Worm (Caenorhabditis elegans) whole organism, midembryonic: ENCODE measurements around the gene C35B1.3.

ENCODE experiments used
- T22C8.4 ChIP-seq: fragments of 200-800 bp; sonication (Bioruptor generic); IDR thresholded peaks from 2 replicates; pipeline ENCODE4 v1.3.6; 2022; ENCODE audit warnings: missing genetic modification characterization, missing compliant biosample characterization
- cog-1 ChIP-seq: sonication (generic microtip); optimal IDR thresholded peaks from 2 replicates; lab custom pipeline; 2016; ENCODE audit warnings: missing genetic modification characterization, missing compliant biosample characterization
- flt-1 ChIP-seq: fragments of 200-800 bp; sonication (Bioruptor generic); IDR thresholded peaks from 2 replicates; pipeline ENCODE4 v1.3.6; 2022; ENCODE audit warnings: missing genetic modification characterization, missing compliant biosample characterization
- klf-2 ChIP-seq: fragments of 200-800 bp; sonication (Bioruptor generic); conservative IDR thresholded peaks from 2 replicates; pipeline ENCODE4 v1.3.6; 2022; ENCODE audit warnings: missing genetic modification reagents, missing genetic modification characterization, missing compliant biosample characterization
- med-1 ChIP-seq: sonication (generic microtip); optimal IDR thresholded peaks from 2 replicates; lab custom pipeline; 2017; ENCODE audit warnings: missing genetic modification characterization, mild to moderate bottlenecking, missing compliant biosample characterization, antibody characterized with exemption, missing genetic modification reagents; ENCODE audit not compliant: insufficient read depth
- ref-1 ChIP-seq: fragments of 200-800 bp; sonication (Bioruptor generic); conservative IDR thresholded peaks from 2 replicates; pipeline ENCODE4 v1.3.6; 2022; ENCODE audit warnings: missing genetic modification reagents, missing genetic modification characterization, missing compliant biosample characterization
- tab-1 ChIP-seq: fragments of 200-800 bp; sonication (Bioruptor generic); IDR thresholded peaks from 2 replicates; pipeline ENCODE4 v1.3.6; 2022; ENCODE audit warnings: missing genetic modification characterization, missing compliant biosample characterization
- ztf-23 ChIP-seq: fragments of 200-800 bp; sonication (Bioruptor generic); IDR thresholded peaks from 2 replicates; pipeline ENCODE4 v1.3.6; 2022; ENCODE audit warnings: missing genetic modification reagents, missing genetic modification characterization, missing compliant biosample characterization
- ztf-29 ChIP-seq: fragments of 200-800 bp; sonication (Bioruptor generic); IDR thresholded peaks from 2 replicates; pipeline ENCODE4 v1.3.6; 2022; ENCODE audit warnings: missing genetic modification reagents, missing genetic modification characterization, missing compliant biosample characterization

The C35B1.3 gene

ce11 chrIV:4094364-4094763 lies 13.4 kb downstream of the C35B1.3 start:
- TF ChIP-seq cog-1 (tag; lab: Kevin White, UChicago) (no peak), med-1 (GFP tag; lab: Kevin White, UChicago) (no peak), ref-1 (no peak)

ce11 chrIV:4096940-4097339 lies 16.0 kb downstream of the C35B1.3 start:
- TF ChIP-seq ref-1 (no peak), med-1 (GFP tag; lab: Kevin White, UChicago) (no peak), cog-1 (tag; lab: Kevin White, UChicago) (no peak)

- TF ChIP-seq T22C8.4 (GFP tag; lab: Robert Waterston, UW) = no peak
- TF ChIP-seq ztf-29 = no peak
- TF ChIP-seq klf-2 (GFP tag; lab: Robert Waterston, UW) = no peak
- no peak for TF ChIP-seq tab-1 (GFP tag; lab: Robert Waterston, UW)
- no peak for TF ChIP-seq med-1 (GFP tag; lab: Kevin White, UChicago)
- TF ChIP-seq ztf-23 (GFP tag; lab: Robert Waterston, UW) = no peak
- TF ChIP-seq flt-1 (GFP tag; lab: Robert Waterston, UW) = no peak
- TF ChIP-seq cog-1 (tag; lab: Kevin White, UChicago) = no peak
Observed at ce11 chrIV:4099773-4100172, 18.8 kb downstream of the C35B1.3 start.

- TF ChIP-seq ztf-29 (no peak), ref-1 (no peak), klf-2 (GFP tag; lab: Robert Waterston, UW) (no peak)
Observed at ce11 chrIV:4102720-4103119, 21.8 kb downstream of the C35B1.3 start, which contains the start of gene ubc-1. TSS of gene ubc-1 (plus strand) at chrIV:4103020.

ce11 chrIV:4108767-4109166 lies 27.8 kb downstream of the C35B1.3 start, which contains the start of gene C35B1.7:
TSS of gene C35B1.7 (plus strand) at chrIV:4109067.
- no peak for TF ChIP-seq med-1 (GFP tag; lab: Kevin White, UChicago)
- TF ChIP-seq T22C8.4 (GFP tag; lab: Robert Waterston, UW) = no peak
- TF ChIP-seq tab-1 (GFP tag; lab: Robert Waterston, UW) = no peak
- TF ChIP-seq ztf-23 (GFP tag; lab: Robert Waterston, UW) = no peak
- no peak for TF ChIP-seq cog-1 (tag; lab: Kevin White, UChicago)
- TF ChIP-seq flt-1 (GFP tag; lab: Robert Waterston, UW) = no peak
- no peak for TF ChIP-seq klf-2 (GFP tag; lab: Robert Waterston, UW)
- no peak for TF ChIP-seq ref-1
- TF ChIP-seq ztf-29 = no peak

- no peak for TF ChIP-seq ztf-23 (GFP tag; lab: Robert Waterston, UW)
- no peak for TF ChIP-seq med-1 (GFP tag; lab: Kevin White, UChicago)
- no peak for TF ChIP-seq flt-1 (GFP tag; lab: Robert Waterston, UW)
- TF ChIP-seq T22C8.4 (GFP tag; lab: Robert Waterston, UW) = no peak
- TF ChIP-seq ztf-29 = no peak
- no peak for TF ChIP-seq cog-1 (tag; lab: Kevin White, UChicago)
- no peak for TF ChIP-seq klf-2 (GFP tag; lab: Robert Waterston, UW)
- no peak for TF ChIP-seq ref-1
Observed at ce11 chrIV:4112387-4112786, 31.4 kb downstream of the C35B1.3 start, which contains the start of gene F49F1.14. TSS of gene F49F1.14 (minus strand) at chrIV:4112487.

ce11 chrIV:4114526-4114925 lies 33.6 kb downstream of the C35B1.3 start, which contains the start of gene F49F1.15:
TSS of gene F49F1.15 (minus strand) at chrIV:4114626.
- no peak for TF ChIP-seq med-1 (GFP tag; lab: Kevin White, UChicago)
- TF ChIP-seq ref-1 = no peak
- no peak for TF ChIP-seq ztf-23 (GFP tag; lab: Robert Waterston, UW)
- TF ChIP-seq klf-2 (GFP tag; lab: Robert Waterston, UW) = no peak
- TF ChIP-seq ztf-29 = no peak
- TF ChIP-seq tab-1 (GFP tag; lab: Robert Waterston, UW) = no peak
- no peak for TF ChIP-seq T22C8.4 (GFP tag; lab: Robert Waterston, UW)
- no peak for TF ChIP-seq flt-1 (GFP tag; lab: Robert Waterston, UW)
- no peak for TF ChIP-seq cog-1 (tag; lab: Kevin White, UChicago)

- TF ChIP-seq ztf-23 (GFP tag; lab: Robert Waterston, UW) (no peak), cog-1 (tag; lab: Kevin White, UChicago) (no peak), T22C8.4 (GFP tag; lab: Robert Waterston, UW) (no peak), med-1 (GFP tag; lab: Kevin White, UChicago) (no peak), klf-2 (GFP tag; lab: Robert Waterston, UW) (no peak), flt-1 (GFP tag; lab: Robert Waterston, UW) (no peak), ref-1 (no peak)
Observed at ce11 chrIV:4115634-4116033, 34.7 kb downstream of the C35B1.3 start, which contains the start of the genes F49F1.4 and F49F1.2. TSS of gene F49F1.4 (minus strand) at chrIV:4115734. TSS of gene F49F1.2 (plus strand) at chrIV:4115943.

- TF ChIP-seq ztf-23 (GFP tag; lab: Robert Waterston, UW) = no peak
- no peak for TF ChIP-seq T22C8.4 (GFP tag; lab: Robert Waterston, UW)
- no peak for TF ChIP-seq cog-1 (tag; lab: Kevin White, UChicago)
- no peak for TF ChIP-seq ztf-29
- TF ChIP-seq ref-1 = no peak
- no peak for TF ChIP-seq flt-1 (GFP tag; lab: Robert Waterston, UW)
- TF ChIP-seq klf-2 (GFP tag; lab: Robert Waterston, UW) = no peak
- TF ChIP-seq tab-1 (GFP tag; lab: Robert Waterston, UW) = no peak
- no peak for TF ChIP-seq med-1 (GFP tag; lab: Kevin White, UChicago)
Observed at ce11 chrIV:4117432-4117831, 36.5 kb downstream of the C35B1.3 start, which contains the start of gene drd-50. TSS of gene drd-50 (plus strand) at chrIV:4117732.

ce11 chrIV:4120263-4120662 lies 39.3 kb downstream of the C35B1.3 start, which contains the start of gene F49F1.5:
TSS of gene F49F1.5 (minus strand) at chrIV:4120415.
- TF ChIP-seq T22C8.4 (GFP tag; lab: Robert Waterston, UW) (no peak), med-1 (GFP tag; lab: Kevin White, UChicago) (no peak), cog-1 (tag; lab: Kevin White, UChicago) (no peak), ztf-23 (GFP tag; lab: Robert Waterston, UW) (no peak), klf-2 (GFP tag; lab: Robert Waterston, UW) (no peak), flt-1 (GFP tag; lab: Robert Waterston, UW) (no peak), ztf-29 (no peak), tab-1 (GFP tag; lab: Robert Waterston, UW) (no peak), ref-1 (no peak)
